Fruit fly (Drosophila melanogaster) whole organism, prepupa: ENCODE data around the gene CG32568.

ENCODE experiments used
- Blimp-1 ChIP-seq: fragments of 200-800 bp; sonication (Bioruptor generic); optimal IDR thresholded peaks from 3 replicates; lab custom pipeline; 2017; ENCODE audit warnings: missing biosample characterization, missing genetic modification characterization, mild to moderate bottlenecking, moderate library complexity, missing genetic modification reagents
- CG10631 ChIP-seq: fragments of 200-800 bp; sonication (Bioruptor generic); optimal IDR thresholded peaks from 2 replicates; lab custom pipeline; 2016; ENCODE audit warnings: missing biosample characterization, missing genetic modification characterization
- CG10669 ChIP-seq: fragments of 200-800 bp; sonication (Bioruptor generic); optimal IDR thresholded peaks from 3 replicates; lab custom pipeline; 2018; ENCODE audit warnings: missing biosample characterization, mild to moderate bottlenecking, missing genetic modification characterization, moderate library complexity
- CG11294 ChIP-seq: fragments of 200-800 bp; sonication (Bioruptor generic); IDR thresholded peaks from 2 replicates; pipeline ENCODE4 v1.3.6; 2022; ENCODE audit warnings: missing biosample characterization, missing genetic modification characterization
- CG15336 ChIP-seq: fragments of 200-800 bp; sonication (Bioruptor generic); IDR thresholded peaks from 2 replicates; pipeline ENCODE4 v1.3.6; 2022; ENCODE audit warnings: missing biosample characterization, missing genetic modification characterization
- CG16779 ChIP-seq: fragments of 200-800 bp; sonication (Bioruptor generic); optimal IDR thresholded peaks from 3 replicates; lab custom pipeline; 2017; ENCODE audit warnings: missing biosample characterization, mild to moderate bottlenecking, missing genetic modification characterization
- CG31627 ChIP-seq: fragments of 200-800 bp; sonication (Bioruptor generic); optimal IDR thresholded peaks from 3 replicates; lab custom pipeline; 2016; ENCODE audit warnings: missing biosample characterization, missing genetic modification characterization
- CG32006 ChIP-seq: fragments of 200-800 bp; sonication (Bioruptor generic); optimal IDR thresholded peaks from 3 replicates; lab custom pipeline; 2017; ENCODE audit warnings: missing biosample characterization, mild to moderate bottlenecking, missing genetic modification characterization
- CG6792 ChIP-seq: fragments of 200-800 bp; sonication (Bioruptor generic); optimal IDR thresholded peaks from 3 replicates; lab custom pipeline; 2016; ENCODE audit warnings: missing biosample characterization, missing genetic modification characterization
- CG6854 ChIP-seq: fragments of 200-800 bp; sonication (Bioruptor generic); optimal IDR thresholded peaks from 2 replicates; lab custom pipeline; 2017; ENCODE audit warnings: missing biosample characterization, mild to moderate bottlenecking, missing genetic modification characterization
- CG7368 ChIP-seq: fragments of 200-800 bp; sonication (Bioruptor generic); optimal IDR thresholded peaks from 3 replicates; lab custom pipeline; 2016; ENCODE audit warnings: missing biosample characterization, missing genetic modification characterization
- CG8319 ChIP-seq: fragments of 200-800 bp; sonication (Bioruptor generic); optimal IDR thresholded peaks from 3 replicates; lab custom pipeline; 2016; ENCODE audit warnings: missing biosample characterization, missing genetic modification characterization
- CG8632 ChIP-seq: fragments of 200-800 bp; sonication (Bioruptor generic); optimal IDR thresholded peaks from 3 replicates; lab custom pipeline; 2016; ENCODE audit warnings: missing biosample characterization, missing genetic modification characterization
- Eip75B ChIP-seq: fragments of 200-800 bp; sonication (Bioruptor generic); optimal IDR thresholded peaks from 3 replicates; lab custom pipeline; 2016; ENCODE audit warnings: missing biosample characterization, missing genetic modification characterization
- Eip78C ChIP-seq: fragments of 200-800 bp; sonication (Bioruptor generic); peaks from one replicate; lab custom pipeline; 2016; ENCODE audit warnings: missing biosample characterization, missing genetic modification characterization
- Ets21C ChIP-seq: fragments of 200-800 bp; sonication (Bioruptor generic); optimal IDR thresholded peaks from 3 replicates; lab custom pipeline; 2016; ENCODE audit warnings: missing biosample characterization, missing genetic modification characterization
- Hr38 ChIP-seq: sonication (Bioruptor generic); optimal IDR thresholded peaks from 2 replicates; lab custom pipeline; 2016; ENCODE audit warnings: missing biosample characterization, missing genetic modification characterization
- Lpt ChIP-seq: fragments of 200-800 bp; sonication (Bioruptor generic); optimal IDR thresholded peaks from 3 replicates; lab custom pipeline; 2016; ENCODE audit warnings: missing biosample characterization, missing genetic modification characterization
- Met ChIP-seq: fragments of 200-800 bp; sonication (Bioruptor generic); optimal IDR thresholded peaks from 3 replicates; lab custom pipeline; 2016; ENCODE audit warnings: missing biosample characterization, missing genetic modification characterization
- Smox ChIP-seq: fragments of 200-800 bp; sonication (Bioruptor generic); optimal IDR thresholded peaks from 3 replicates; lab custom pipeline; 2016; ENCODE audit warnings: missing biosample characterization, missing genetic modification characterization
- Sox102F ChIP-seq: fragments of 200-800 bp; sonication (Bioruptor generic); optimal IDR thresholded peaks from 2 replicates; lab custom pipeline; 2016; ENCODE audit warnings: missing biosample characterization, mild to moderate bottlenecking, missing genetic modification characterization
- achi ChIP-seq: fragments of 200-800 bp; sonication (Bioruptor generic); optimal IDR thresholded peaks from 3 replicates; lab custom pipeline; 2016; ENCODE audit warnings: missing biosample characterization, missing genetic modification characterization
- eg ChIP-seq: fragments of 200-800 bp; sonication (Bioruptor generic); IDR thresholded peaks from 3 replicates; pipeline ENCODE4 v1.3.6; 2022; ENCODE audit warnings: missing biosample characterization, missing genetic modification characterization
- esn ChIP-seq: fragments of 200-800 bp; sonication (Bioruptor generic); optimal IDR thresholded peaks from 2 replicates; lab custom pipeline; 2016; ENCODE audit warnings: missing biosample characterization, mild to moderate bottlenecking, missing genetic modification characterization, moderate library complexity
- fd59A ChIP-seq: fragments of 200-800 bp; sonication (Bioruptor generic); optimal IDR thresholded peaks from 2 replicates; lab custom pipeline; 2017; ENCODE audit warnings: missing biosample characterization, mild to moderate bottlenecking, missing genetic modification characterization, missing genetic modification reagents
- fkh ChIP-seq: fragments of 200-800 bp; sonication (Bioruptor generic); optimal IDR thresholded peaks from 3 replicates; lab custom pipeline; 2017; ENCODE audit warnings: missing biosample characterization, mild to moderate bottlenecking, missing genetic modification characterization, moderate library complexity
- lz ChIP-seq: fragments of 200-800 bp; sonication (Bioruptor generic); optimal IDR thresholded peaks from 3 replicates; lab custom pipeline; 2016; ENCODE audit warnings: missing biosample characterization, missing genetic modification characterization
- spab ChIP-seq: fragments of 200-800 bp; sonication (Bioruptor generic); optimal IDR thresholded peaks from 2 replicates; lab custom pipeline; 2017; ENCODE audit warnings: missing biosample characterization, mild to moderate bottlenecking, missing genetic modification characterization, missing genetic modification reagents
- svp ChIP-seq: fragments of 200-800 bp; sonication (Bioruptor generic); peaks from one replicate; lab custom pipeline; 2016; ENCODE audit warnings: missing biosample characterization, missing genetic modification characterization
- vri ChIP-seq: fragments of 200-800 bp; sonication (Bioruptor generic); optimal IDR thresholded peaks from 3 replicates; lab custom pipeline; 2016; ENCODE audit warnings: missing biosample characterization, mild to moderate bottlenecking, missing genetic modification characterization

Gene CG32568

dm6 chrX:16742547-16742946, 1.8 kb downstream of the CG32568 start, which contains the start of gene Twdlalpha:
Twdlalpha (plus strand) TSS chrX:16742847.
- TF ChIP-seq CG6792 (GFP tag; lab: Kevin White, UChicago), result no peak
- TF ChIP-seq CG10631 (GFP tag; lab: Kevin White, UChicago), result no peak
- TF ChIP-seq svp, result no peak
- no peak for TF ChIP-seq Lpt (GFP tag; lab: Kevin White, UChicago)
- no peak for TF ChIP-seq achi (GFP tag; lab: Kevin White, UChicago)
- TF ChIP-seq lz (GFP tag; lab: Kevin White, UChicago), result no peak
- no peak for TF ChIP-seq fkh (GFP tag; lab: Kevin White, UChicago)
- TF ChIP-seq Sox102F (GFP tag; lab: Kevin White, UChicago), result no peak
- TF ChIP-seq CG16779 (tag; lab: Kevin White, UChicago), result no peak
- no peak for TF ChIP-seq vri (GFP tag; lab: Kevin White, UChicago)
- TF ChIP-seq fd59A (GFP tag; lab: Kevin White, UChicago), result no peak
- no peak for TF ChIP-seq eg
- TF ChIP-seq Ets21C, result no peak
- TF ChIP-seq CG6854, result no peak
- no peak for TF ChIP-seq Smox
- no peak for TF ChIP-seq Eip75B (GFP tag; lab: Kevin White, UChicago)
- TF ChIP-seq, all 60 proteins: peak for 0

dm6 chrX:16744345-16744744, 3.6 kb downstream of the CG32568 start:
- no peak for TF ChIP-seq Blimp-1 (GFP tag; lab: Kevin White, UChicago)
- TF ChIP-seq CG15336, result no peak
- no peak for TF ChIP-seq CG31627 (GFP tag; lab: Kevin White, UChicago)
- no peak for TF ChIP-seq Hr38
- no peak for TF ChIP-seq Met (GFP tag; lab: Kevin White, UChicago)
- no peak for TF ChIP-seq CG32006
- no peak for TF ChIP-seq spab (GFP tag; lab: Kevin White, UChicago)
- no peak for TF ChIP-seq svp
- no peak for TF ChIP-seq achi (GFP tag; lab: Kevin White, UChicago)
- no peak for TF ChIP-seq CG6792 (GFP tag; lab: Kevin White, UChicago)
- no peak for TF ChIP-seq eg
- TF ChIP-seq CG8319 (GFP tag; lab: Kevin White, UChicago), result no peak
- TF ChIP-seq vri (GFP tag; lab: Kevin White, UChicago), result no peak
- no peak for TF ChIP-seq CG8632
- no peak for TF ChIP-seq CG10669 (GFP tag; lab: Kevin White, UChicago)
- no peak for TF ChIP-seq CG7368

- TF ChIP-seq Eip78C (GFP tag; lab: Kevin White, UChicago) (peak; percentile 15), CG8632 (no peak)
These were observed 5.2 kb downstream of the CG32568 start for dm6 chrX:16745942-16746341.

dm6 chrX:16746824-16747223, 6.1 kb downstream of the CG32568 start:
- TF ChIP-seq Eip78C (GFP tag; lab: Kevin White, UChicago) (no peak), Hr38 (no peak), CG8632 (no peak), CG11294 (GFP tag; lab: Robert Waterston, UW) (no peak), esn (GFP tag; lab: Kevin White, UChicago) (no peak), CG16779 (tag; lab: Kevin White, UChicago) (no peak), Met (GFP tag; lab: Kevin White, UChicago) (no peak)

- TF ChIP-seq fd59A (GFP tag; lab: Kevin White, UChicago) (no peak), vri (GFP tag; lab: Kevin White, UChicago) (peak; percentile 85)
These were observed 6.8 kb downstream of the CG32568 start for dm6 chrX:16747467-16747866.

dm6 chrX:16749324-16749723, 8.6 kb downstream of the CG32568 start:
- TF ChIP-seq CG7368 (no peak), vri (GFP tag; lab: Kevin White, UChicago) (peak; percentile 7), svp (peak; percentile 84)
